Fruit fly (Drosophila melanogaster) Kc167 (cell line): ENCODE data around the gene drm.

Source experiments
- Myc ChIP-seq: fragments of >200 bp; optimal IDR thresholded peaks from 2 replicates; lab custom pipeline; 2017; ENCODE audit warnings: missing external identifiers
- Sin3A ChIP-seq: fragments of >200 bp; optimal IDR thresholded peaks from 2 replicates; lab custom pipeline; 2018; ENCODE audit warnings: missing external identifiers
- h ChIP-seq: fragments of >200 bp; optimal IDR thresholded peaks from 3 replicates; lab custom pipeline; 2018; ENCODE audit warnings: missing external identifiers
- psq ChIP-seq: fragments of >200 bp; optimal IDR thresholded peaks from 2 replicates; lab custom pipeline; 2017; ENCODE audit warnings: missing external identifiers

- TF ChIP-seq Myc (lab: Kevin White, UChicago) = no peak
- no peak for TF ChIP-seq h (lab: Kevin White, UChicago)
- no peak for TF ChIP-seq psq (lab: Kevin White, UChicago)
- no peak for TF ChIP-seq Sin3A (lab: Kevin White, UChicago)
Observed at dm6 chr2L:3564556-3564955, 25.5 kb downstream of the drm start.
